Worm (Caenorhabditis elegans): ENCODE measurements around the gene ctsa-1.1.

DNA sequence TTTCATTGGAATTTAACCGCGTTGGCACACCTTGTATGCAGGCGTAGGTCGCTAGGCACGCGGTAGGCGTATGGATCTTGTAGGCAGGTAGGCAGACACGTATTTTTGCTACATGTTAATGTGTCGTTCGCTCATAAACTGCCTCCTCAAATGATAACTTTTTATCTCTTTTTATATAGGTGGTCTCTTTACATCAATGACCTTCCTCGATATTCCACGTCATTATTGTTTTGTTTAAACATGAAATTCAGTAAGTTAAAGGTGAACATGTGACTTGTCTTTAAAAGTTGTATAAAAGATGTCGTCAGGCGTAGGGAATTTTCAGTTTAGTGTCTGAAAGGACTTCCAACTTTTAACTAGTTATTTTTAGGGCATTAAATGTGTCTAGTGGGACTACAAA, 10.2 kb downstream of the ctsa-1.1 start:
- no peak for TF ChIP-seq him-1 (tag; optimal IDR thresholded peaks at IDR 0.05)
- TF ChIP-seq dao-5 (tag; optimal IDR thresholded peaks at IDR 0.05), result no peak
